Worm (Caenorhabditis elegans) whole organism, young adult: ENCODE results near the gene C16C10.13.
A peak's percentile ranks its signal among the peaks of the same experiment; 100 is the strongest.

Experiments used
- F10E7.11 ChIP-seq: sonication (generic microtip); optimal IDR thresholded peaks from 2 replicates; lab custom pipeline; 2017; ENCODE audit warnings: mild to moderate bottlenecking, missing genetic modification characterization, moderate library complexity, missing compliant biosample characterization
- F22D6.2 ChIP-seq: sonication (generic microtip); optimal IDR thresholded peaks from 2 replicates; lab custom pipeline; 2016; ENCODE audit warnings: mild to moderate bottlenecking, missing genetic modification characterization, missing compliant biosample characterization
- F23B12.7 ChIP-seq: sonication (generic microtip); optimal IDR thresholded peaks from 2 replicates; lab custom pipeline; 2017; ENCODE audit warnings: missing genetic modification characterization, mild to moderate bottlenecking, missing compliant biosample characterization, antibody characterized with exemption, moderate library complexity; ENCODE audit not compliant: insufficient read depth
- F37B4.10 ChIP-seq: fragments of 200-800 bp; sonication (Bioruptor generic); IDR thresholded peaks from 2 replicates; pipeline ENCODE4 v1.3.6; 2022; ENCODE audit warnings: missing genetic modification characterization, missing compliant biosample characterization
- F39B2.1 ChIP-seq: fragments of 200-800 bp; sonication (Bioruptor generic); IDR thresholded peaks from 2 replicates; pipeline ENCODE4 v1.3.6; 2022; ENCODE audit warnings: missing genetic modification reagents, missing genetic modification characterization, missing compliant biosample characterization
- F52B5.7 ChIP-seq: sonication (generic microtip); optimal IDR thresholded peaks from 2 replicates; lab custom pipeline; 2016; ENCODE audit warnings: mild to moderate bottlenecking, missing genetic modification characterization, missing compliant biosample characterization
- F57A8.1 ChIP-seq: fragments of 200-800 bp; sonication (Bioruptor generic); optimal IDR thresholded peaks from 2 replicates; lab custom pipeline; 2018; ENCODE audit warnings: mild to moderate bottlenecking, missing genetic modification characterization, moderate library complexity, missing compliant biosample characterization
- Y53G8AR.9 ChIP-seq: fragments of 200-800 bp; sonication (Bioruptor generic); conservative IDR thresholded peaks from 2 replicates; pipeline ENCODE4 v1.3.6; 2022; ENCODE audit warnings: missing genetic modification reagents, missing genetic modification characterization, missing compliant biosample characterization
- Y95B8A.8 ChIP-seq: fragments of 200-800 bp; sonication (Bioruptor generic); IDR thresholded peaks from 2 replicates; pipeline ENCODE4 v1.3.6; 2022; ENCODE audit warnings: missing genetic modification reagents, missing genetic modification characterization, missing compliant biosample characterization
- ama-1 ChIP-seq, 3 experiments: fragments of 150-350 bp in 1 of 3; sonication (generic microtip) in 2 of 3; optimal IDR thresholded peaks; 2 replicates each; lab custom pipeline; 2014 to 2018; ENCODE audit warnings: missing biosample characterization in 2 of 3, missing genetic modification characterization in 2 of 3, missing genetic modification reagents in 2 of 3
- bed-1 ChIP-seq: fragments of 200-800 bp; sonication (Bioruptor generic); IDR thresholded peaks from 2 replicates; pipeline ENCODE4 v1.3.6; 2022; ENCODE audit warnings: missing genetic modification reagents, missing genetic modification characterization, missing compliant biosample characterization
- ccch-3 ChIP-seq: fragments of 200-800 bp; sonication (Bioruptor generic); optimal IDR thresholded peaks from 2 replicates; lab custom pipeline; 2018; ENCODE audit warnings: mild to moderate bottlenecking, missing genetic modification characterization, missing compliant biosample characterization
- cebp-1 ChIP-seq, 2 experiments: fragments of 200-800 bp in 1 of 2; sonication (Bioruptor generic) in 1 of 2; sonication (generic microtip) in 1 of 2; IDR thresholded peaks in 1 of 2; optimal IDR thresholded peaks in 1 of 2; 2 replicates each; pipeline versions ENCODE4 v1.3.6 to Lab custom; 2017 to 2022; ENCODE audit warnings: missing compliant biosample characterization in 2 of 2, missing genetic modification characterization in 2 of 2, mild to moderate bottlenecking in 1 of 2, missing genetic modification reagents in 1 of 2, moderate library complexity in 1 of 2
- ceh-91 ChIP-seq: fragments of 200-800 bp; sonication (Bioruptor generic); IDR thresholded peaks from 2 replicates; pipeline ENCODE4 v1.3.6; 2022; ENCODE audit warnings: missing genetic modification reagents, missing genetic modification characterization, missing compliant biosample characterization
- die-1 ChIP-seq: sonication (generic microtip); optimal IDR thresholded peaks from 2 replicates; lab custom pipeline; 2016; ENCODE audit warnings: missing genotype, mild to moderate bottlenecking, missing genetic modification characterization, missing compliant biosample characterization
- dox-1 ChIP-seq: fragments of 200-800 bp; sonication (Bioruptor generic); IDR thresholded peaks from 2 replicates; pipeline ENCODE4 v1.3.6; 2022; ENCODE audit warnings: missing genetic modification reagents, missing genetic modification characterization, missing compliant biosample characterization
- dpff-1 ChIP-seq: sonication (generic microtip); optimal IDR thresholded peaks from 2 replicates; lab custom pipeline; 2017; ENCODE audit warnings: mild to moderate bottlenecking, missing genetic modification characterization, missing compliant biosample characterization
- efl-1 ChIP-seq: fragments of 150-350 bp; optimal IDR thresholded peaks from 2 replicates; lab custom pipeline; 2014; ENCODE audit warnings: missing biosample characterization, missing genetic modification reagents, missing genetic modification characterization
- egl-18 ChIP-seq: fragments of 200-800 bp; sonication (Bioruptor generic); IDR thresholded peaks from 2 replicates; pipeline ENCODE4 v1.3.6; 2022; ENCODE audit warnings: missing genetic modification reagents, missing genetic modification characterization, missing compliant biosample characterization
- egl-44 ChIP-seq: fragments of 200-800 bp; sonication (Bioruptor generic); IDR thresholded peaks from 2 replicates; pipeline ENCODE4 v1.3.6; 2022; ENCODE audit warnings: missing genetic modification reagents, missing genetic modification characterization, missing compliant biosample characterization
- fkh-3 ChIP-seq: sonication (generic microtip); optimal IDR thresholded peaks from 2 replicates; lab custom pipeline; 2016; ENCODE audit warnings: mild to moderate bottlenecking, missing genetic modification characterization, missing compliant biosample characterization
- hmg-1.2 ChIP-seq: fragments of 200-800 bp; sonication (Bioruptor generic); IDR thresholded peaks from 2 replicates; pipeline ENCODE4 v1.3.6; 2022; ENCODE audit warnings: missing genetic modification reagents, missing genetic modification characterization, missing compliant biosample characterization
- let-607 ChIP-seq, 2 experiments: fragments of 200-800 bp in 1 of 2; sonication (Bioruptor generic) in 1 of 2; sonication (generic microtip) in 1 of 2; optimal IDR thresholded peaks; 2 replicates each; lab custom pipeline; 2016 to 2018; ENCODE audit warnings: mild to moderate bottlenecking in 2 of 2, missing compliant biosample characterization in 2 of 2, missing genetic modification characterization in 2 of 2, moderate library complexity in 2 of 2, missing genotype in 1 of 2
- lin-40 ChIP-seq: sonication (generic microtip); optimal IDR thresholded peaks from 2 replicates; lab custom pipeline; 2016; ENCODE audit warnings: missing genetic modification characterization, mild to moderate bottlenecking, missing compliant biosample characterization, missing genotype, missing genetic modification reagents
- lin-54 ChIP-seq: fragments of 200-800 bp; sonication (Bioruptor generic); optimal IDR thresholded peaks from 2 replicates; lab custom pipeline; 2018; ENCODE audit warnings: mild to moderate bottlenecking, missing genetic modification characterization, missing compliant biosample characterization
- madf-10 ChIP-seq: sonication (generic microtip); optimal IDR thresholded peaks from 2 replicates; lab custom pipeline; 2016; ENCODE audit warnings: mild to moderate bottlenecking, missing genetic modification characterization, missing compliant biosample characterization
- madf-6 ChIP-seq: fragments of 200-800 bp; sonication (Bioruptor generic); IDR thresholded peaks from 2 replicates; pipeline ENCODE4 v1.3.6; 2022; ENCODE audit warnings: missing genetic modification reagents, missing genetic modification characterization, missing compliant biosample characterization
- mcd-1 ChIP-seq: fragments of 200-800 bp; sonication (Bioruptor generic); IDR thresholded peaks from 2 replicates; pipeline ENCODE4 v1.3.6; 2022; ENCODE audit warnings: missing genetic modification reagents, missing genetic modification characterization, missing compliant biosample characterization
- nhr-27 ChIP-seq: fragments of 200-800 bp; sonication (Bioruptor generic); optimal IDR thresholded peaks from 2 replicates; lab custom pipeline; 2018; ENCODE audit warnings: mild to moderate bottlenecking, missing genetic modification characterization, moderate library complexity, missing compliant biosample characterization
- nhr-80 ChIP-seq: sonication (generic microtip); optimal IDR thresholded peaks from 2 replicates; lab custom pipeline; 2016; ENCODE audit warnings: missing genetic modification characterization, missing compliant biosample characterization
- rec-8 ChIP-seq, 2 experiments: sonication (generic microtip); optimal IDR thresholded peaks; 2 replicates each; lab custom pipeline; 2016; ENCODE audit warnings: mild to moderate bottlenecking in 2 of 2, missing genetic modification characterization in 2 of 2, missing genetic modification reagents in 2 of 2, missing genotype in 2 of 2, missing biosample characterization in 1 of 2, missing compliant biosample characterization in 1 of 2, moderate library complexity in 1 of 2
- repo-1 ChIP-seq: sonication (generic microtip); optimal IDR thresholded peaks from 2 replicates; lab custom pipeline; 2017; ENCODE audit warnings: mild to moderate bottlenecking, missing genetic modification characterization, missing compliant biosample characterization
- sdz-38 ChIP-seq: sonication (generic microtip); optimal IDR thresholded peaks from 2 replicates; lab custom pipeline; 2016; ENCODE audit warnings: missing genotype, missing genetic modification characterization, missing compliant biosample characterization
- snpc-1.3 ChIP-seq: sonication (generic microtip); optimal IDR thresholded peaks from 2 replicates; lab custom pipeline; 2017; ENCODE audit warnings: missing genetic modification characterization, mild to moderate bottlenecking, missing compliant biosample characterization, antibody characterized with exemption, moderate library complexity, missing genotype, missing genetic modification reagents; ENCODE audit not compliant: insufficient read depth
- somi-1 ChIP-seq: fragments of 200-800 bp; sonication (Bioruptor generic); optimal IDR thresholded peaks from 2 replicates; lab custom pipeline; 2018; ENCODE audit warnings: mild to moderate bottlenecking, missing genetic modification characterization, missing compliant biosample characterization
- tbp1 ChIP-seq: fragments of 200-800 bp; sonication (Bioruptor generic); optimal IDR thresholded peaks from 2 replicates; lab custom pipeline; 2018; ENCODE audit warnings: mild to moderate bottlenecking, missing genetic modification characterization, missing compliant biosample characterization
- tbx-9 ChIP-seq: sonication (generic microtip); optimal IDR thresholded peaks from 2 replicates; lab custom pipeline; 2016; ENCODE audit warnings: borderline replicate concordance, missing genetic modification characterization, inconsistent platforms, missing compliant biosample characterization
- tlf-1 ChIP-seq: fragments of 200-800 bp; sonication (Bioruptor generic); optimal IDR thresholded peaks from 2 replicates; lab custom pipeline; 2018; ENCODE audit warnings: mild to moderate bottlenecking, missing genetic modification characterization, missing compliant biosample characterization
- unc-130 ChIP-seq: sonication (generic microtip); optimal IDR thresholded peaks from 2 replicates; lab custom pipeline; 2016; ENCODE audit warnings: missing genetic modification reagents, missing genetic modification characterization, missing compliant biosample characterization
- ztf-26 ChIP-seq: sonication (generic microtip); optimal IDR thresholded peaks from 2 replicates; lab custom pipeline; 2017; ENCODE audit warnings: missing genetic modification characterization, missing compliant biosample characterization

C16C10.13 gene

ce11 chrIII:4164071-4164470 is 12.2 kb upstream of the C16C10.13 start, which contains the start of gene C16C10.8:
TSS of gene C16C10.8 (minus strand) at chrIII:4164171.
- TF ChIP-seq nhr-27 (no peak), fkh-3 (tag; lab: Kevin White, UChicago) (no peak), rec-8 (tag; optimal IDR thresholded peaks at IDR 0.05; lab: Kevin White, UChicago) (no peak), F39B2.1 (GFP tag; lab: Robert Waterston, UW) (no peak), F37B4.10 (GFP tag; lab: Robert Waterston, UW) (no peak), ccch-3 (GFP tag; lab: Kevin White, UChicago) (no peak), bed-1 (GFP tag; lab: Robert Waterston, UW) (no peak), ceh-91 (no peak), Y95B8A.8 (GFP tag; lab: Robert Waterston, UW) (no peak)

- TF ChIP-seq ceh-91 (no peak), F57A8.1 (GFP tag; lab: Kevin White, UChicago) (no peak), mcd-1 (GFP tag; lab: Robert Waterston, UW) (no peak), somi-1 (GFP tag; lab: Kevin White, UChicago) (no peak), sdz-38 (no peak), F10E7.11 (no peak), ztf-26 (no peak), Y53G8AR.9 (GFP tag; lab: Robert Waterston, UW) (no peak), dpff-1 (tag; lab: Kevin White, UChicago) (no peak)
These were observed 9.5 kb upstream of the C16C10.13 start, which contains the start of gene rnf-5 for ce11 chrIII:4166745-4167144. TSS of gene rnf-5 (minus strand) at chrIII:4166845.

- TF ChIP-seq lin-54 (GFP tag; lab: Kevin White, UChicago) (no peak), F23B12.7 (tag; lab: Kevin White, UChicago) (no peak)
- TF ChIP-seq, all 124 proteins: peak for 0
These were observed 7.6 kb upstream of the C16C10.13 start, which contains the start of gene ccdc-55 for ce11 chrIII:4168665-4169064. TSS of gene ccdc-55 (minus strand) at chrIII:4168765.

ce11 chrIII:4170903-4171377 is 5.3 kb upstream of the C16C10.13 start, which contains the start of the genes rnf-121 and C16C10.4:
TSS of gene rnf-121 (minus strand) at chrIII:4170953.
TSS of gene C16C10.4 (plus strand) at chrIII:4171336.
- TF ChIP-seq die-1 (tag; lab: Kevin White, UChicago) = peak; percentile 50
- TF ChIP-seq egl-18 (GFP tag; lab: Robert Waterston, UW) = no peak
- TF ChIP-seq tlf-1 (GFP tag; lab: Kevin White, UChicago) = peak; percentile 38
- peak; percentile 38; the same call in 1 of the 2 replicates for TF ChIP-seq hmg-1.2 (GFP tag; lab: Robert Waterston, UW)
- TF ChIP-seq ama-1 (optimal IDR thresholded peaks at IDR 0.05; lab: Kevin White, UChicago) = no peak
- TF ChIP-seq ama-1 (GFP tag; optimal IDR thresholded peaks at IDR 0.05; lab: Kevin White, UChicago) = peak in 1 of 2 experiments; percentile 62
- peak; percentile 46 for TF ChIP-seq lin-40 (tag; lab: Kevin White, UChicago)
- TF ChIP-seq tbp1 (GFP tag; lab: Kevin White, UChicago) = peak; percentile 45
- TF ChIP-seq madf-10 (tag; lab: Kevin White, UChicago) = peak; percentile 45
- no peak for TF ChIP-seq F57A8.1 (GFP tag; lab: Kevin White, UChicago)
- TF ChIP-seq F39B2.1 (GFP tag; lab: Robert Waterston, UW) = no peak
- TF ChIP-seq unc-130 (GFP tag; lab: Kevin White, UChicago) = peak; percentile 73
- no peak for TF ChIP-seq tbx-9 (tag; lab: Kevin White, UChicago)
- peak; percentile 29 for TF ChIP-seq F52B5.7 (tag; lab: Kevin White, UChicago)
- no peak for TF ChIP-seq F10E7.11
- TF ChIP-seq mcd-1 (GFP tag; lab: Robert Waterston, UW) = peak; percentile 75
- peak; percentile 4 for TF ChIP-seq repo-1 (tag; lab: Kevin White, UChicago)
- TF ChIP-seq egl-44 = no peak
- peak; percentile 68; the same call in 1 of the 2 replicates for TF ChIP-seq dox-1 (GFP tag; lab: Robert Waterston, UW)
- peak; percentile 82 for TF ChIP-seq madf-6
- TF ChIP-seq F22D6.2 (tag; lab: Kevin White, UChicago) = peak; percentile 20
- peak; percentile 67 for TF ChIP-seq F23B12.7 (tag; lab: Kevin White, UChicago)
- peak in 1 of 2 experiments; percentile 42 for TF ChIP-seq let-607 (tag; optimal IDR thresholded peaks at IDR 0.05; lab: Kevin White, UChicago)
- TF ChIP-seq cebp-1 (GFP tag; IDR thresholded peaks at IDR 0.05; lab: Robert Waterston, UW) = no peak
- TF ChIP-seq cebp-1 (tag; optimal IDR thresholded peaks at IDR 0.05; lab: Kevin White, UChicago) = peak; percentile 74
- TF ChIP-seq rec-8 (tag; optimal IDR thresholded peaks at IDR 0.05; lab: Kevin White, UChicago) = peak; percentile 51 to 75
- TF ChIP-seq efl-1 (GFP tag; lab: Kevin White, UChicago) = peak; percentile 26
- peak; percentile 71 for TF ChIP-seq snpc-1.3 (tag; lab: Kevin White, UChicago)
- TF ChIP-seq lin-54 (GFP tag; lab: Kevin White, UChicago) = peak; percentile 69
- TF ChIP-seq nhr-80 (tag; lab: Kevin White, UChicago) = peak; percentile 1
